Fruit fly (Drosophila melanogaster): ENCODE results near the gene kug.
A peak's percentile ranks its signal among the peaks of the same experiment; 100 is the strongest.

Gene kug

DNA sequence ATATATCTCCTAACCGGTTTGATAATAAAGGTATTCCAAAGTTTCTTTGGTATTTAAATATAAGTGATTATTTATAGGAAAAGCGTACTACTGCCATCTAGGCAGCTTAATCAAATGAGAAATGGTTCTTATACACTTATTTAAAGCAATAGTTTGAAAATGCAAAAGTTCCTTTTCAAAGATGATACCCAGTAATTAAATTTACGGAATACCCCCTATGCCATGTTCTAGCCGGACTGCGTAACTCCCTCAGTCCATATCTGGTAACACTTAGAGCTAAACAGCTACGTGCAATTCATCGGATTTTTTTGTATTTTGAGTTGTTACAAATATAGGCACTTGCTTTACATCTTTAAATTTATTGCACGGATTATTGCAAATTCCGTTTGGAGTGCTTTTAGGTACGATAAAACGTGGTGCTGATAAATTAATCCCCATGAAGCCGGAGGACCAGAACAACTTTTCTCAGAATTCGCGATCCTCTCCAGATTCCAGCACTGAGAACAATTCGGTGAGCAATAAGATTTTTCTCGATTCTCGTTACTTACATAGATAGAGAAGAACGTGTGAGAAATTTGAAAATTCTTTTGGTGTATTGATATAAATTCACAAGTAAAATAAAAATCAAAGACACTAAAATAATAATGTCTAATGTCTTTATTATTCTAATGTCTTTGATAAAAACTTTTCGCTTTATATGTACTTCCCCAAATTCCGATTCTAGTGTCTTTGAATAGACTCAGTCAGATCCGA is 2.4 kb upstream of the kug start, which contains the start of gene CG7668 (continued):
- TF ChIP-seq achi (GFP tag; optimal IDR thresholded peaks at IDR 0.05): peak; percentile 89
- TF ChIP-seq CG11762 (GFP tag; optimal IDR thresholded peaks at IDR 0.05; ENCODE audit: insufficient read depth): peak; percentile 85
- peak; percentile 89 for TF ChIP-seq CG1621 (tag; optimal IDR thresholded peaks at IDR 0.05)
- TF ChIP-seq Hr39 (GFP tag; optimal IDR thresholded peaks at IDR 0.05): peak; percentile 92
- TF ChIP-seq dsx (GFP tag; optimal IDR thresholded peaks at IDR 0.05; ENCODE audit: poor library complexity, severe bottlenecking): peak; percentile 91
- peak; percentile 84 for TF ChIP-seq CG7368 (GFP tag; optimal IDR thresholded peaks at IDR 0.05)
- TF ChIP-seq CG16779 (tag; optimal IDR thresholded peaks at IDR 0.05): no peak
- TF ChIP-seq CG3032 (tag; optimal IDR thresholded peaks at IDR 0.05): peak; percentile 92
- TF ChIP-seq ss (GFP tag; optimal IDR thresholded peaks at IDR 0.05): peak; percentile 80 to 88

dm6 chr3L:20003235-20003493 is 1.9 kb upstream of the kug start:
- TF ChIP-seq CG10669 (GFP tag; optimal IDR thresholded peaks at IDR 0.05): peak; percentile 0
- no peak for TF ChIP-seq acj6 (GFP tag; optimal IDR thresholded peaks at IDR 0.05)

- TF ChIP-seq Sox14 (GFP tag; optimal IDR thresholded peaks at IDR 0.05): no peak
- TF ChIP-seq topi (GFP tag; optimal IDR thresholded peaks at IDR 0.05): no peak
- TF ChIP-seq CG8319 (GFP tag; optimal IDR thresholded peaks at IDR 0.05): no peak
- TF ChIP-seq Eip78C (GFP tag): peak; percentile 61
Measured at dm6 chr3L:20004442-20004869, 645 bp upstream of the kug start.

- TF ChIP-seq fkh (GFP tag; optimal IDR thresholded peaks at IDR 0.05): peak; percentile 87
- TF ChIP-seq CG11762 (GFP tag; optimal IDR thresholded peaks at IDR 0.05; ENCODE audit: insufficient read depth): no peak
- no peak for TF ChIP-seq Ets21C (GFP tag; optimal IDR thresholded peaks at IDR 0.05)
- no peak for TF ChIP-seq Eip75B (GFP tag; optimal IDR thresholded peaks at IDR 0.05)
- no peak for TF ChIP-seq salr (GFP tag; optimal IDR thresholded peaks at IDR 0.05)
- TF ChIP-seq Sox14 (GFP tag; optimal IDR thresholded peaks at IDR 0.05): no peak
- no peak for TF ChIP-seq CG6854 (GFP tag; optimal IDR thresholded peaks at IDR 0.05)
Measured at dm6 chr3L:20006269-20007265, 1.5 kb downstream of the kug start.

DNA sequence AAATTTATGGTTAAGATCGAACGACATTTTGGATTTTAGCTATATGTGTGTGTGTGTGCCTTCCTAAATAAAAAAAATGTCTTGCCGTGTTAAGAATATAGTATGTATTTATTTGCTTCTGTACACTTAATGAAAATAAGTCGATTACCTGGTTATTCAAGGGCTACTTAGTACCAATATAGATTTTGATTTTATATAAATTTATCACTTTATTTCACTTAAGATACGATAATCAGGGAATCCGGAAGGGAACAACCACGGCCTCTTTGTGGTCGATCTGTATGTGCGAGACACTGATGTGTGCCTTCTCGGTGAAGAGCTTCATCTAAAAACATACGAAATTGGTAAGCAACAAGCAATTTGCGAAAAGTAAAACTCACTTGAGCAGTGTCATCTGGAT is 22.6 kb downstream of the kug start, which contains the start of gene CG14183:
Gene CG14183 (minus strand): TSS at position 101 of the 400 bp plus-strand sequence.
- TF ChIP-seq fkh (GFP tag; optimal IDR thresholded peaks at IDR 0.05) (no peak), Lpt (GFP tag; optimal IDR thresholded peaks at IDR 0.05) (no peak), Hr4 (GFP tag; optimal IDR thresholded peaks at IDR 0.05) (no peak), ss (GFP tag; optimal IDR thresholded peaks at IDR 0.05) (no peak), dac (GFP tag; optimal IDR thresholded peaks at IDR 0.05) (no peak), Smox (GFP tag; optimal IDR thresholded peaks at IDR 0.05) (no peak), Met (GFP tag; optimal IDR thresholded peaks at IDR 0.05) (no peak), CG11902 (GFP tag; optimal IDR thresholded peaks at IDR 0.05) (no peak), esn (GFP tag; optimal IDR thresholded peaks at IDR 0.05) (no peak)

dm6 chr3L:20028753-20029152 is 23.7 kb downstream of the kug start, which contains the start of gene Lamtor1:
Gene Lamtor1, minus strand, starts transcription at chr3L:20029020.
- TF ChIP-seq CG8119 (GFP tag; IDR thresholded peaks at IDR 0.05) (no peak), svp (GFP tag) (no peak), dsx (GFP tag; optimal IDR thresholded peaks at IDR 0.05; ENCODE audit: poor library complexity, severe bottlenecking) (no peak), CG32006 (GFP tag; optimal IDR thresholded peaks at IDR 0.05) (no peak), Hr38 (GFP tag; optimal IDR thresholded peaks at IDR 0.05) (no peak), Sox14 (GFP tag; optimal IDR thresholded peaks at IDR 0.05) (no peak), Eip93F (GFP tag; optimal IDR thresholded peaks at IDR 0.05) (no peak), Lpt (GFP tag; optimal IDR thresholded peaks at IDR 0.05) (no peak), Blimp-1 (GFP tag; optimal IDR thresholded peaks at IDR 0.05) (no peak), spab (GFP tag; optimal IDR thresholded peaks at IDR 0.05) (no peak), CG10631 (GFP tag; optimal IDR thresholded peaks at IDR 0.05) (no peak), Ets21C (GFP tag; optimal IDR thresholded peaks at IDR 0.05) (no peak), Sox15 (GFP tag; optimal IDR thresholded peaks at IDR 0.05) (no peak), CG15336 (GFP tag; IDR thresholded peaks at IDR 0.05) (no peak), CG6808 (GFP tag; optimal IDR thresholded peaks at IDR 0.05) (no peak), OdsH (GFP tag; optimal IDR thresholded peaks at IDR 0.05) (no peak)

Data from whole organism, prepupa.